Fruit fly (Drosophila melanogaster) whole organism, prepupa: Measurements from ENCODE around the gene Dhc1.

Experiments
- CG1621 ChIP-seq: fragments of 200-800 bp; sonication (Bioruptor generic); optimal IDR thresholded peaks from 3 replicates; lab custom pipeline; 2018; ENCODE audit warnings: missing biosample characterization, mild to moderate bottlenecking, missing genetic modification characterization
- fd85E ChIP-seq: fragments of 200-800 bp; sonication (Bioruptor generic); optimal IDR thresholded peaks from 3 replicates; lab custom pipeline; 2016; ENCODE audit warnings: missing biosample characterization, missing genetic modification characterization

dm6 chr3R:9700513-9700912 is 26.1 kb upstream of the Dhc1 start:
- TF ChIP-seq fd85E (no peak), CG1621 (tag; lab: Kevin White, UChicago) (no peak)
